Fruit fly (Drosophila melanogaster): ENCODE data around the gene Mgat2.

Gene Mgat2

DNA sequence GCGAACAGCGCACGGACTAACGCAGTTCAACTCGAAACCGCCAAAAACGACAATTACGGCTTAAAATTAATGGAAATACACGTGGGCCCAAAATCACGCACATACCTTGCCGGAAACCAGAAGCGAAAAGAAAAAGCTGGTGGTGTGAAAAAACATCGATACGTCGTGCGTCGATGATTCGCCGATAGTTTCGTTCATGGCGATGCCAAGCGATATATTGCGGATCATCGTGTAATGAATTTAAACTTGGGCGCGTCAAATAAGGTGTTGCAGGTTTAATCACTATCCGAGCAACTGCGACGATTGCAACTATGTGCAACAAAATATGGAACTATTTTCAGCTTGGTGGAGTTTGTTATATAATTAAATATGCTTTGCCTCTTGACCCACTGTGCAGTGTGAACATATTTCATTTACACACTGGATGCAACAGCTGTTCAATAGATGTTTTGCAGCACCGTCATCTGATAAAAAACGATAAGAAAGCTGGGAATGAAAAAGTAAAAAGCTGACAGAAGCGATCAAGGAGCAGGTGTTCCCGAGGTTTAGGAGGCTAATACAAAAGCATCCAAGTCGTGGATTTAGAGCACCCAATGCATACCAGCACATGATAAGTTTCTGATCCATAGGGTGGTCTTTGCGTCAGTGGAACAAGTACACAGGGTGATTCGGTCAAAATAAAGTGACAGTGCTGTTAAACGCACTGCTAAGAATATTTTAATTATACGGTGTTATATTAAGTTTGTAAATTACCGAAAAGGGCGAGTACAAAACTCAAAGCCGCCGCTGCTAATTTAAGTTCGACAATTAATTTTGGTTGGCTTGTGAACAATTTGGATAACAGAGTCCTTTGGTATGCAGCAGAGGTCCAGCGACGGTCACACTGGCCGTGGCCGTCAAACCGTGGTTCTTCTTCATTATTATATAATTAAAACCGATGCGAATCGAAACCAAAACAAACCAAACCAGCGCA is 24.3 kb upstream of the Mgat2 start, which contains the start of the genes RpL32 and CG7943 (continued):
- TF ChIP-seq CG31224 (GFP tag; IDR thresholded peaks at IDR 0.05) (peak; percentile 90), CG17328 (GFP tag; IDR thresholded peaks at IDR 0.05) (peak; percentile 92), CG10267 (tag; optimal IDR thresholded peaks at IDR 0.05) (peak; percentile 93), chm (GFP tag; IDR thresholded peaks at IDR 0.05) (peak; percentile 97)

DNA sequence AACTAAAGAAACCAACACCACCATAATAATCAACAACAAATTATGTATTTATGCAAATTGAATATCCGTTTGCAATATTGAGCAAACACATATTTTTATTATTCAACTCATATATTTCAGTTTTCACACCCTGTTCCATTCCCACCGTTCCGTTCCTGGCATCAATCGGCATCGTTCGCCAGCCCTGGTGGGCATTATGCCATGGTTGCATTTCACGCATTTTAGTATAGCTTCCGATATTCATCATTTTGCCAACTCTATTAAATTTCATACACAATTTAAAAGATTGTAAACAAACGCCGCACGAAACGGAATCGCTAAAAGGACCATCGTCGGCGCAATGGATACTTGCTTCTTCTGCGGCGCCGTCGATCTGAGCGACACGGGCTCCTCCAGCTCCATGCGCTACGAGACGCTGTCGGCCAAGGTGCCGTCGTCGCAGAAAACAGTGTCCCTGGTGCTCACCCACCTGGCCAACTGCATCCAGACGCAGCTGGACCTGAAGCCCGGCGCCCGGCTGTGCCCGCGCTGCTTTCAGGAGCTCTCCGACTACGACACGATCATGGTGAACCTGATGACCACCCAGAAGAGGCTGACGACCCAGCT is 21.2 kb upstream of the Mgat2 start, which contains the start of gene Sry-delta:
Sry-delta (plus strand) TSS at position 203 of the 606 bp plus-strand sequence.
- TF ChIP-seq pho (GFP tag; optimal IDR thresholded peaks at IDR 0.05) = peak; percentile 91
- peak; percentile 90 for TF ChIP-seq Side (GFP tag; optimal IDR thresholded peaks at IDR 0.05)
- TF ChIP-seq dm (GFP tag; optimal IDR thresholded peaks at IDR 0.05) = peak; percentile 82
- TF ChIP-seq CG3726 (GFP tag; IDR thresholded peaks at IDR 0.05) = 0 out of 3 replicates have a peak, but pooled peaks have one; percentile 49
- TF ChIP-seq CG17612 (GFP tag; IDR thresholded peaks at IDR 0.05) = no peak; the same call in 1 of the 2 replicates
- TF ChIP-seq CG12155 (GFP tag; optimal IDR thresholded peaks at IDR 0.05) = peak; percentile 81
- TF ChIP-seq CG9609 (GFP tag; optimal IDR thresholded peaks at IDR 0.05) = peak; percentile 85
- TF ChIP-seq ham (GFP tag; IDR thresholded peaks at IDR 0.05) = no peak; the same call in 1 of the 2 replicates
- TF ChIP-seq CG10959 (GFP tag; IDR thresholded peaks at IDR 0.05) = no peak
- no peak for TF ChIP-seq dati (GFP tag; IDR thresholded peaks at IDR 0.05)
- peak; percentile 85 for TF ChIP-seq CG10654 (GFP tag; optimal IDR thresholded peaks at IDR 0.05)
- TF ChIP-seq CG8388 (GFP tag; optimal IDR thresholded peaks at IDR 0.05) = peak; percentile 56
- peak; percentile 44; the same call in 1 of the 2 replicates for TF ChIP-seq CG7372 (GFP tag; IDR thresholded peaks at IDR 0.05)
- no peak for TF ChIP-seq CG43689 (GFP tag; IDR thresholded peaks at IDR 0.05)
- peak; percentile 58; the same call in 1 of the 2 replicates for TF ChIP-seq CG4404 (GFP tag; IDR thresholded peaks at IDR 0.05)
- TF ChIP-seq CG12744 (GFP tag; optimal IDR thresholded peaks at IDR 0.05) = peak; percentile 55
- peak; percentile 67 for TF ChIP-seq Rx (GFP tag; IDR thresholded peaks at IDR 0.05)
- TF ChIP-seq CG12299 (tag; optimal IDR thresholded peaks at IDR 0.05) = peak; percentile 32
- TF ChIP-seq CG17802 (tag; optimal IDR thresholded peaks at IDR 0.05) = peak; percentile 83
- TF ChIP-seq CG32772 (GFP tag; IDR thresholded peaks at IDR 0.05) = peak; percentile 62; the same call in 1 of the 2 replicates
- peak; percentile 69 for TF ChIP-seq CG3847 (GFP tag; IDR thresholded peaks at IDR 0.05)
- TF ChIP-seq pum (GFP tag; optimal IDR thresholded peaks at IDR 0.05) = peak; percentile 86
- TF ChIP-seq klu (GFP tag; IDR thresholded peaks at IDR 0.05) = peak; percentile 64
- no peak for TF ChIP-seq CG11504 (tag; optimal IDR thresholded peaks at IDR 0.05)
- no peak; the same call in 2 of the 3 replicates for TF ChIP-seq jigr1 (GFP tag; IDR thresholded peaks at IDR 0.05)
- no peak for TF ChIP-seq cwo (GFP tag; optimal IDR thresholded peaks at IDR 0.05)
- TF ChIP-seq Fer1 (GFP tag; optimal IDR thresholded peaks at IDR 0.05) = peak; percentile 76
- TF ChIP-seq Xrp1 (GFP tag; IDR thresholded peaks at IDR 0.05) = peak; percentile 68; the same call in 1 of the 2 replicates
- TF ChIP-seq zf30C (GFP tag; optimal IDR thresholded peaks at IDR 0.05) = no peak
- peak; percentile 77 for TF ChIP-seq slp2 (GFP tag; optimal IDR thresholded peaks at IDR 0.05)
- TF ChIP-seq NfI (GFP tag; optimal IDR thresholded peaks at IDR 0.05) = peak; percentile 83
- TF ChIP-seq stwl (tag; optimal IDR thresholded peaks at IDR 0.05) = peak; percentile 93
- TF ChIP-seq Bgb (GFP tag; IDR thresholded peaks at IDR 0.05; ENCODE audit: partially characterized antibody) = peak; percentile 80
- peak; percentile 18 for TF ChIP-seq CG12236 (GFP tag; optimal IDR thresholded peaks at IDR 0.05)
- TF ChIP-seq CG8281 (tag; optimal IDR thresholded peaks at IDR 0.05) = no peak
- TF ChIP-seq Gsc (GFP tag; IDR thresholded peaks at IDR 0.05) = no peak
- TF ChIP-seq CG18764 (GFP tag; optimal IDR thresholded peaks at IDR 0.05) = peak; percentile 80
- TF ChIP-seq grau (tag; optimal IDR thresholded peaks at IDR 0.05) = peak; percentile 70
- peak; percentile 3 for TF ChIP-seq CG7271 (tag; optimal IDR thresholded peaks at IDR 0.05)
- TF ChIP-seq tap (tag; optimal IDR thresholded peaks at IDR 0.05) = peak; percentile 51
- TF ChIP-seq Xbp1 (GFP tag; optimal IDR thresholded peaks at IDR 0.05) = peak; percentile 91
- peak; percentile 73 for TF ChIP-seq CG17328 (GFP tag; IDR thresholded peaks at IDR 0.05)
- TF ChIP-seq CG10979 (tag; optimal IDR thresholded peaks at IDR 0.05) = peak; percentile 59
- peak; percentile 16 for TF ChIP-seq CTCF (GFP tag; optimal IDR thresholded peaks at IDR 0.05)

All from whole organism, embryonic.